Worm (Caenorhabditis elegans) whole organism, young adult: ENCODE data around the gene R05F9.9.

Experiments used
- B0019.2 ChIP-seq: fragments of 200-800 bp; sonication (Bioruptor generic); conservative IDR thresholded peaks from 2 replicates; pipeline ENCODE4 v1.3.6; 2022; ENCODE audit warnings: missing genetic modification reagents, missing genetic modification characterization, missing compliant biosample characterization
- B0035.1 ChIP-seq: sonication (generic microtip); optimal IDR thresholded peaks from 2 replicates; lab custom pipeline; 2016; ENCODE audit warnings: missing genetic modification characterization, mild to moderate bottlenecking, missing compliant biosample characterization, missing genotype, missing genetic modification reagents
- C17E4.6 ChIP-seq: fragments of 200-800 bp; sonication (Bioruptor generic); IDR thresholded peaks from 2 replicates; pipeline ENCODE4 v1.3.6; 2022; ENCODE audit warnings: missing genetic modification reagents, missing genetic modification characterization, missing compliant biosample characterization
- F39B2.1 ChIP-seq: fragments of 200-800 bp; sonication (Bioruptor generic); IDR thresholded peaks from 2 replicates; pipeline ENCODE4 v1.3.6; 2022; ENCODE audit warnings: missing genetic modification reagents, missing genetic modification characterization, missing compliant biosample characterization
- F57C9.4 ChIP-seq: sonication (generic microtip); optimal IDR thresholded peaks from 2 replicates; lab custom pipeline; 2017; ENCODE audit warnings: mild to moderate bottlenecking, missing genetic modification characterization, missing compliant biosample characterization
- Y53F4B.3 ChIP-seq: fragments of 200-800 bp; sonication (Bioruptor generic); IDR thresholded peaks from 2 replicates; pipeline ENCODE4 v1.3.6; 2022; ENCODE audit warnings: missing genetic modification reagents, missing genetic modification characterization, missing compliant biosample characterization
- Y53G8AR.9 ChIP-seq: fragments of 200-800 bp; sonication (Bioruptor generic); conservative IDR thresholded peaks from 2 replicates; pipeline ENCODE4 v1.3.6; 2022; ENCODE audit warnings: missing genetic modification reagents, missing genetic modification characterization, missing compliant biosample characterization
- Y56A3A.18 ChIP-seq: fragments of 200-800 bp; sonication (Bioruptor generic); IDR thresholded peaks from 2 replicates; pipeline ENCODE4 v1.3.6; 2022; ENCODE audit warnings: missing genetic modification reagents, missing genetic modification characterization, missing compliant biosample characterization
- ZK185.1 ChIP-seq: sonication (generic microtip); optimal IDR thresholded peaks from 2 replicates; lab custom pipeline; 2016; ENCODE audit warnings: mild to moderate bottlenecking, missing genetic modification characterization, missing compliant biosample characterization; ENCODE audit not compliant: poor library complexity, severe bottlenecking
- ama-1 ChIP-seq, 3 experiments: fragments of 150-350 bp in 1 of 3; sonication (generic microtip) in 2 of 3; optimal IDR thresholded peaks; 2 replicates each; lab custom pipeline; 2014 to 2018; ENCODE audit warnings: missing biosample characterization in 2 of 3, missing genetic modification characterization in 2 of 3, missing genetic modification reagents in 2 of 3
- athp-1 ChIP-seq: sonication (generic microtip); optimal IDR thresholded peaks from 2 replicates; lab custom pipeline; 2017; ENCODE audit warnings: mild to moderate bottlenecking, missing genetic modification characterization, missing compliant biosample characterization
- attf-3 ChIP-seq: fragments of 200-800 bp; sonication (Bioruptor generic); conservative IDR thresholded peaks from 2 replicates; pipeline ENCODE4 v1.3.6; 2022; ENCODE audit warnings: missing genetic modification reagents, missing genetic modification characterization, missing compliant biosample characterization
- attf-5 ChIP-seq: fragments of 200-800 bp; sonication (Bioruptor generic); optimal IDR thresholded peaks from 2 replicates; lab custom pipeline; 2018; ENCODE audit warnings: mild to moderate bottlenecking, missing genetic modification characterization, missing compliant biosample characterization
- ccch-3 ChIP-seq: fragments of 200-800 bp; sonication (Bioruptor generic); optimal IDR thresholded peaks from 2 replicates; lab custom pipeline; 2018; ENCODE audit warnings: mild to moderate bottlenecking, missing genetic modification characterization, missing compliant biosample characterization
- ceh-79 ChIP-seq: sonication (generic microtip); optimal IDR thresholded peaks from 2 replicates; lab custom pipeline; 2017; ENCODE audit warnings: mild to moderate bottlenecking, missing genetic modification characterization, missing compliant biosample characterization
- chd-7 ChIP-seq: sonication (generic microtip); optimal IDR thresholded peaks from 2 replicates; lab custom pipeline; 2016; ENCODE audit warnings: mild to moderate bottlenecking, missing genetic modification characterization, moderate library complexity, missing compliant biosample characterization
- die-1 ChIP-seq: sonication (generic microtip); optimal IDR thresholded peaks from 2 replicates; lab custom pipeline; 2016; ENCODE audit warnings: missing genotype, mild to moderate bottlenecking, missing genetic modification characterization, missing compliant biosample characterization
- dpff-1 ChIP-seq: sonication (generic microtip); optimal IDR thresholded peaks from 2 replicates; lab custom pipeline; 2017; ENCODE audit warnings: mild to moderate bottlenecking, missing genetic modification characterization, missing compliant biosample characterization
- efl-1 ChIP-seq: fragments of 150-350 bp; optimal IDR thresholded peaks from 2 replicates; lab custom pipeline; 2014; ENCODE audit warnings: missing biosample characterization, missing genetic modification reagents, missing genetic modification characterization
- egl-18 ChIP-seq: fragments of 200-800 bp; sonication (Bioruptor generic); IDR thresholded peaks from 2 replicates; pipeline ENCODE4 v1.3.6; 2022; ENCODE audit warnings: missing genetic modification reagents, missing genetic modification characterization, missing compliant biosample characterization
- him-1 ChIP-seq: sonication (generic microtip); optimal IDR thresholded peaks from 2 replicates; lab custom pipeline; 2016; ENCODE audit warnings: missing genotype, missing genetic modification reagents, missing genetic modification characterization, missing compliant biosample characterization
- hrde-1 ChIP-seq: sonication (generic microtip); optimal IDR thresholded peaks from 2 replicates; lab custom pipeline; 2016; ENCODE audit warnings: missing genetic modification characterization, mild to moderate bottlenecking, missing compliant biosample characterization, moderate library complexity, missing genotype, missing genetic modification reagents, borderline replicate concordance
- hsf-1 ChIP-seq: fragments of 200-800 bp; sonication (Bioruptor generic); IDR thresholded peaks from 2 replicates; pipeline ENCODE4 v1.3.6; 2022; ENCODE audit warnings: missing genetic modification reagents, missing genetic modification characterization, missing compliant biosample characterization
- let-526 ChIP-seq: fragments of 200-800 bp; sonication (Bioruptor generic); IDR thresholded peaks from 2 replicates; pipeline ENCODE4 v1.3.6; 2022; ENCODE audit warnings: missing genetic modification reagents, missing genetic modification characterization, missing compliant biosample characterization
- let-607 ChIP-seq, 2 experiments: fragments of 200-800 bp in 1 of 2; sonication (Bioruptor generic) in 1 of 2; sonication (generic microtip) in 1 of 2; optimal IDR thresholded peaks; 2 replicates each; lab custom pipeline; 2016 to 2018; ENCODE audit warnings: mild to moderate bottlenecking in 2 of 2, missing compliant biosample characterization in 2 of 2, missing genetic modification characterization in 2 of 2, moderate library complexity in 2 of 2, missing genotype in 1 of 2
- lin-40 ChIP-seq: sonication (generic microtip); optimal IDR thresholded peaks from 2 replicates; lab custom pipeline; 2016; ENCODE audit warnings: missing genetic modification characterization, mild to moderate bottlenecking, missing compliant biosample characterization, missing genotype, missing genetic modification reagents
- lsl-1 ChIP-seq: fragments of 200-800 bp; sonication (Bioruptor generic); optimal IDR thresholded peaks from 2 replicates; lab custom pipeline; 2018; ENCODE audit warnings: mild to moderate bottlenecking, missing genetic modification characterization, moderate library complexity, missing compliant biosample characterization
- lsy-27 ChIP-seq: sonication (generic microtip); optimal IDR thresholded peaks from 2 replicates; lab custom pipeline; 2017; ENCODE audit warnings: missing genetic modification characterization, mild to moderate bottlenecking, missing compliant biosample characterization, antibody characterized with exemption, missing genotype, borderline replicate concordance; ENCODE audit not compliant: insufficient read depth
- madf-10 ChIP-seq: sonication (generic microtip); optimal IDR thresholded peaks from 2 replicates; lab custom pipeline; 2016; ENCODE audit warnings: mild to moderate bottlenecking, missing genetic modification characterization, missing compliant biosample characterization
- madf-3 ChIP-seq: fragments of 200-800 bp; sonication (Bioruptor generic); IDR thresholded peaks from 2 replicates; pipeline ENCODE4 v1.3.6; 2022; ENCODE audit warnings: missing genetic modification reagents, missing genetic modification characterization, missing compliant biosample characterization
- madf-8 ChIP-seq: fragments of 200-800 bp; sonication (Bioruptor generic); conservative IDR thresholded peaks from 2 replicates; pipeline ENCODE4 v1.3.6; 2022; ENCODE audit warnings: missing genetic modification reagents, missing genetic modification characterization, missing compliant biosample characterization
- mcd-1 ChIP-seq: fragments of 200-800 bp; sonication (Bioruptor generic); IDR thresholded peaks from 2 replicates; pipeline ENCODE4 v1.3.6; 2022; ENCODE audit warnings: missing genetic modification reagents, missing genetic modification characterization, missing compliant biosample characterization
- mel-28 ChIP-seq: sonication (generic microtip); optimal IDR thresholded peaks from 2 replicates; lab custom pipeline; 2016; ENCODE audit warnings: borderline replicate concordance, mild to moderate bottlenecking, missing genetic modification characterization, missing compliant biosample characterization
- nfya-1 ChIP-seq: sonication (generic microtip); optimal IDR thresholded peaks from 2 replicates; lab custom pipeline; 2017; ENCODE audit warnings: antibody characterized with exemption, missing compliant biosample characterization, missing genetic modification characterization, borderline replicate concordance; ENCODE audit not compliant: insufficient read depth
- nfya-2 ChIP-seq: fragments of 200-800 bp; sonication (Bioruptor generic); IDR thresholded peaks from 2 replicates; pipeline ENCODE4 v1.3.6; 2022; ENCODE audit warnings: missing genetic modification reagents, missing genetic modification characterization, missing compliant biosample characterization
- nhr-120 ChIP-seq: fragments of 200-800 bp; sonication (Bioruptor generic); IDR thresholded peaks from 2 replicates; pipeline ENCODE4 v1.3.6; 2022; ENCODE audit warnings: missing genetic modification characterization, missing compliant biosample characterization
- nhr-179 ChIP-seq: sonication (generic microtip); optimal IDR thresholded peaks from 2 replicates; lab custom pipeline; 2016; ENCODE audit warnings: mild to moderate bottlenecking, missing genetic modification characterization, missing compliant biosample characterization
- nhr-80 ChIP-seq: sonication (generic microtip); optimal IDR thresholded peaks from 2 replicates; lab custom pipeline; 2016; ENCODE audit warnings: missing genetic modification characterization, missing compliant biosample characterization
- pha-4 ChIP-seq: fragments of 150-350 bp; sonication (generic microtip); optimal IDR thresholded peaks from 2 replicates; lab custom pipeline; 2014; ENCODE audit warnings: missing biosample characterization, missing genetic modification reagents, missing genetic modification characterization
- rpc-1 ChIP-seq, 2 experiments: fragments of 150-350 bp in 1 of 2; sonication (generic microtip) in 1 of 2; optimal IDR thresholded peaks; 2 replicates each; lab custom pipeline; 2014 to 2018; ENCODE audit warnings: missing biosample characterization in 1 of 2, missing genetic modification characterization in 1 of 2, missing genetic modification reagents in 1 of 2, missing genotype in 1 of 2
- somi-1 ChIP-seq: fragments of 200-800 bp; sonication (Bioruptor generic); optimal IDR thresholded peaks from 2 replicates; lab custom pipeline; 2018; ENCODE audit warnings: mild to moderate bottlenecking, missing genetic modification characterization, missing compliant biosample characterization
- sptf-2 ChIP-seq: fragments of 200-800 bp; sonication (Bioruptor generic); optimal IDR thresholded peaks from 2 replicates; lab custom pipeline; 2018; ENCODE audit warnings: mild to moderate bottlenecking, missing genetic modification characterization, missing compliant biosample characterization
- tbp1 ChIP-seq: fragments of 200-800 bp; sonication (Bioruptor generic); optimal IDR thresholded peaks from 2 replicates; lab custom pipeline; 2018; ENCODE audit warnings: mild to moderate bottlenecking, missing genetic modification characterization, missing compliant biosample characterization
- tlf-1 ChIP-seq: fragments of 200-800 bp; sonication (Bioruptor generic); optimal IDR thresholded peaks from 2 replicates; lab custom pipeline; 2018; ENCODE audit warnings: mild to moderate bottlenecking, missing genetic modification characterization, missing compliant biosample characterization
- unc-62 ChIP-seq: fragments of 150-350 bp; optimal IDR thresholded peaks from 2 replicates; lab custom pipeline; 2014; ENCODE audit warnings: missing biosample characterization, missing genetic modification reagents, missing genetic modification characterization
- zfh-2 ChIP-seq: fragments of 200-800 bp; sonication (Bioruptor generic); conservative IDR thresholded peaks from 2 replicates; pipeline ENCODE4 v1.3.6; 2022; ENCODE audit warnings: missing genetic modification reagents, missing genetic modification characterization, missing compliant biosample characterization
- ztf-26 ChIP-seq: sonication (generic microtip); optimal IDR thresholded peaks from 2 replicates; lab custom pipeline; 2017; ENCODE audit warnings: missing genetic modification characterization, missing compliant biosample characterization
- ztf-6 ChIP-seq: fragments of 200-800 bp; sonication (Bioruptor generic); IDR thresholded peaks from 2 replicates; pipeline ENCODE4 v1.3.6; 2022; ENCODE audit warnings: missing genetic modification reagents, missing genetic modification characterization, missing compliant biosample characterization

R05F9.9 gene

ce11 chrII:4904277-4904676 is 2.4 kb upstream of the R05F9.9 start (continued):
- TF ChIP-seq ztf-26 (tag; lab: Kevin White, UChicago) (no peak), somi-1 (GFP tag; lab: Kevin White, UChicago) (no peak), madf-3 (GFP tag; lab: Robert Waterston, UW) (peak; percentile 29; the same call in 1 of the 2 replicates), attf-3 (no peak), madf-8 (peak; percentile 47; the same call in 1 of the 2 replicates), ceh-79 (tag; lab: Kevin White, UChicago) (no peak), athp-1 (tag; lab: Kevin White, UChicago) (no peak), nhr-179 (tag; lab: Kevin White, UChicago) (no peak), rpc-1 (optimal IDR thresholded peaks at IDR 0.05; lab: Kevin White, UChicago) (peak; percentile 36), rpc-1 (tag; optimal IDR thresholded peaks at IDR 0.05; lab: Kevin White, UChicago) (no peak), ccch-3 (no peak), hrde-1 (no peak), F39B2.1 (no peak), efl-1 (GFP tag; lab: Kevin White, UChicago) (peak; percentile 69), him-1 (no peak), B0035.1 (tag; lab: Kevin White, UChicago) (no peak), egl-18 (GFP tag; lab: Robert Waterston, UW) (no peak), dpff-1 (tag; lab: Kevin White, UChicago) (no peak), lsy-27 (tag; lab: Kevin White, UChicago) (peak; percentile 60), sptf-2 (GFP tag; lab: Kevin White, UChicago) (no peak), ama-1 (optimal IDR thresholded peaks at IDR 0.05; lab: Kevin White, UChicago) (no peak), ama-1 (GFP tag; optimal IDR thresholded peaks at IDR 0.05; lab: Kevin White, UChicago) (no peak), C17E4.6 (GFP tag; lab: Robert Waterston, UW) (no peak), let-607 (tag; optimal IDR thresholded peaks at IDR 0.05; lab: Kevin White, UChicago) (no peak), die-1 (tag; lab: Kevin White, UChicago) (no peak), attf-5 (GFP tag; lab: Kevin White, UChicago) (peak; percentile 40), ztf-6 (no peak), B0019.2 (GFP tag; lab: Robert Waterston, UW) (no peak), zfh-2 (no peak; the same call in 1 of the 2 replicates), hsf-1 (peak; percentile 96), madf-10 (peak; percentile 40), mcd-1 (GFP tag; lab: Robert Waterston, UW) (peak; percentile 70), ZK185.1 (tag; lab: Kevin White, UChicago) (peak; percentile 58), let-526 (GFP tag; lab: Robert Waterston, UW) (peak; percentile 32; the same call in 1 of the 2 replicates), Y53G8AR.9 (GFP tag; lab: Robert Waterston, UW) (no peak), lin-40 (tag; lab: Kevin White, UChicago) (peak; percentile 24), tlf-1 (GFP tag; lab: Kevin White, UChicago) (peak; percentile 46), nhr-120 (GFP tag; lab: Robert Waterston, UW) (no peak), nfya-2 (GFP tag; lab: Robert Waterston, UW) (no peak), lsl-1 (peak; percentile 77), tbp1 (GFP tag; lab: Kevin White, UChicago) (peak; percentile 62), Y53F4B.3 (GFP tag; lab: Robert Waterston, UW) (no peak), nhr-80 (tag; lab: Kevin White, UChicago) (peak; percentile 15), unc-62 (GFP tag; lab: Kevin White, UChicago) (peak; percentile 29), mel-28 (tag; lab: Kevin White, UChicago) (no peak), chd-7 (tag; lab: Kevin White, UChicago) (peak; percentile 9), nfya-1 (no peak), Y56A3A.18 (GFP tag; lab: Robert Waterston, UW) (no peak), F57C9.4 (tag; lab: Kevin White, UChicago) (no peak), pha-4 (tag; lab: Kevin White, UChicago) (peak; percentile 37)
